Worm (Caenorhabditis elegans) whole organism, mixed stage, embryonic: Measurements from ENCODE around the gene F26F4.12.

Source experiments
- M03D4.4 ChIP-seq: sonication (generic microtip); optimal IDR thresholded peaks from 2 replicates; lab custom pipeline; 2017; ENCODE audit warnings: mild to moderate bottlenecking, missing genetic modification characterization, missing compliant biosample characterization
- blmp-1 ChIP-seq: fragments of 150-350 bp; optimal IDR thresholded peaks from 2 replicates; lab custom pipeline; 2014; ENCODE audit warnings: missing biosample characterization, missing genetic modification characterization
- nhr-12 ChIP-seq: fragments of 150-350 bp; optimal IDR thresholded peaks from 2 replicates; lab custom pipeline; 2014; ENCODE audit warnings: missing biosample characterization, missing genetic modification characterization
- nhr-237 ChIP-seq: fragments of 150-350 bp; optimal IDR thresholded peaks from 2 replicates; lab custom pipeline; 2014; ENCODE audit warnings: missing biosample characterization, missing genetic modification characterization
- nhr-28 ChIP-seq: fragments of 150-350 bp; optimal IDR thresholded peaks from 2 replicates; lab custom pipeline; 2014; ENCODE audit warnings: missing biosample characterization, missing genetic modification characterization
- snpc-4 ChIP-seq: fragments of 150-350 bp; optimal IDR thresholded peaks from 2 replicates; lab custom pipeline; 2014; ENCODE audit warnings: missing biosample characterization, missing genetic modification characterization
- unc-62 ChIP-seq: fragments of 150-350 bp; optimal IDR thresholded peaks from 2 replicates; lab custom pipeline; 2014; ENCODE audit warnings: missing biosample characterization, missing genetic modification reagents, missing genetic modification characterization
- zip-8 ChIP-seq: fragments of 150-350 bp; optimal IDR thresholded peaks from 2 replicates; lab custom pipeline; 2014; ENCODE audit warnings: missing biosample characterization, missing genetic modification characterization

DNA sequence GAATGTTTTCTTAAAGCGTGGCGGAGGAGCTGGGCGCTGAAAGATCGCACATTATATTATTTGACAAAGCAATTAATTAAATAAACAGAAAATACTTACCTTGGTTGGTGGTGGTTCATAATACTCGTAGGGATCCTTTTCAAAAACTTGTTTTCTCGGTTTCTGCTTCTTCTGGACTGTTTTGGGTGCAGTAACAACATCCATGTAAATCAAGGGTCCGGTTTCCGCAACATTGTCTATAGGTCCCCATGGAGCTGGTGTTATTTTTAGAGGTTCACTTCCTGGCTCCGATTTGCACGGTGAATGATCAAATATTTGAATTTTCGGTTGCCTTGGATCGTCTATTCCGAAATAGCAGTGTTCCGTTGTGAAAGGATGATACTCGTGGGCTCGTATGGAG lies 14.3 kb upstream of the F26F4.12 start:
- TF ChIP-seq M03D4.4 (tag; lab: Kevin White, UChicago) (no peak), snpc-4 (tag; lab: Kevin White, UChicago) (no peak), nhr-28 (tag; lab: Kevin White, UChicago) (no peak), unc-62 (GFP tag; lab: Kevin White, UChicago) (no peak), blmp-1 (no peak), nhr-12 (tag; lab: Kevin White, UChicago) (no peak), zip-8 (no peak), nhr-237 (tag; lab: Kevin White, UChicago) (no peak)
